Fruit fly (Drosophila melanogaster): ENCODE results near the gene D1.

DNA sequence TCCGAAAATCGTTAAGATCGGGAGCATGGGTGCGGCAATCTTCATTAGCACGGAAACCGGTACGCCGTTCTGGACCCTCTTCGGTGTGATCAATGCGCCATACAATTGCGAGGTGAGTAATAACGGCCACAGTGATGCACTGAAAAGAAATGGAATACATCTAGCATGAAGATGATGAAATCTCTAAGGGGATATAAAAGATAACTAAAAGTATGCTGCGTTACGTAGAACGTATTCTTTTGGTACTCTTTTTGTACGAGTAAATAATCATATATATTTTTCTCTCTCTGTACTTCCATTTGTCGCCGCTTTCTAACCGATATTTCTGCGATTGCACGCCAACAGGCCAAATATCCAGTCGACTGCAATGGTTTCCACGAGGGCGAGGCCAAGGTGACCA is 10.4 kb upstream of the D1 start:
- TF ChIP-seq CG8478 (optimal IDR thresholded peaks at IDR 0.05) (no peak), CTCF (optimal IDR thresholded peaks at IDR 0.05) (no peak)

All from S2 (cell line).